ENCODE assay signal across 1 worm cellular context in the genomic region with DNA sequence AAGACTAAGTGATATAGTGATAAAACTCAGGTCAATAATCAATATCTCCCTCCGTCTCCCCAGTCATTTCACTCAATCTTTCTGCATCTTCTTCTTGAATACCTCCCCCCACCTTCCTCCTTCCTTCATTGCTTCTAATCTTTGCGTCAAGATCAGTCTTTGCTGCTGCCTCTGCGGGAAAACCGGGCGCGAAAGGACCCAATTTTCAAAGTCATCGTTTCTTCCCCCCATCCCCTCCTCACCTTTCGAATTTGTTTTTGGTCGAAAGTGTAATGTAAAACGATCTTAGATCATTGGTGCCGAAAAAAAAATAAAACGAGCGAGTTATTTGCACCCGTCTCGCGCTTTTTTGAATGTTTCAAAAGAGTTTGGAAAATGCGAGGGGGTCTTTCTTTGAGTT.
TF ChIP-seq lines count a peak whose summit lies in the region.

No protein-coding gene starts in this region.

TF ChIP-seq in whole organism, L1 larva, 84 proteins besides CTCF, POLR2A, EP300 and RAD21 (continued from another document):
- TF ChIP-seq dpl-1 (GFP tag; optimal IDR thresholded peaks at IDR 0.05; lab: Kevin White, UChicago) (no peak), pqm-1 (tag; optimal IDR thresholded peaks at IDR 0.05; lab: Kevin White, UChicago) (no peak), unc-62 (GFP tag; optimal IDR thresholded peaks at IDR 0.05; lab: Kevin White, UChicago) (no peak), hlh-17 (GFP tag; optimal IDR thresholded peaks at IDR 0.05; lab: Kevin White, UChicago; ENCODE audit: borderline replicate concordance) (no peak), lin-39 (tag; optimal IDR thresholded peaks at IDR 0.05; lab: Kevin White, UChicago) (no peak), dsc-1 (tag; optimal IDR thresholded peaks at IDR 0.05; lab: Kevin White, UChicago) (no peak), xbp-1 (tag; optimal IDR thresholded peaks at IDR 0.05; lab: Kevin White, UChicago) (no peak), mdl-1 (tag; optimal IDR thresholded peaks at IDR 0.05; lab: Kevin White, UChicago) (peak in 1 of 2 experiments; percentile 42), egl-27 (tag; optimal IDR thresholded peaks at IDR 0.05; lab: Kevin White, UChicago) (no peak), mef-2 (tag; optimal IDR thresholded peaks at IDR 0.05; lab: Kevin White, UChicago) (no peak), lir-3 (tag; optimal IDR thresholded peaks at IDR 0.05; lab: Kevin White, UChicago; ENCODE audit: poor library complexity) (no peak), ets-5 (GFP tag; IDR thresholded peaks at IDR 0.05; lab: Robert Waterston, UW) (no peak), rnt-1 (tag; optimal IDR thresholded peaks at IDR 0.05; lab: Kevin White, UChicago) (peak; percentile 38), ceh-63 (GFP tag; optimal IDR thresholded peaks at IDR 0.05; lab: Kevin White, UChicago) (no peak), snu-23 (GFP tag; optimal IDR thresholded peaks at IDR 0.05; lab: Kevin White, UChicago) (peak; percentile 32), ama-1 (optimal IDR thresholded peaks at IDR 0.05; lab: Kevin White, UChicago) (no peak), hlh-4 (tag; optimal IDR thresholded peaks at IDR 0.05; lab: Kevin White, UChicago) (no peak), ceh-90 (tag; optimal IDR thresholded peaks at IDR 0.05; lab: Kevin White, UChicago) (no peak), hpl-2 (GFP tag; optimal IDR thresholded peaks at IDR 0.05; lab: Kevin White, UChicago) (no peak), elt-3 (tag; optimal IDR thresholded peaks at IDR 0.05; lab: Kevin White, UChicago) (peak in 2 of 6 experiments; percentile 22 to 56), jun-1 (tag; optimal IDR thresholded peaks at IDR 0.05; lab: Kevin White, UChicago) (no peak), ceh-8 (GFP tag; optimal IDR thresholded peaks at IDR 0.05; lab: Kevin White, UChicago) (no peak), tlp-1 (tag; optimal IDR thresholded peaks at IDR 0.05; lab: Kevin White, UChicago) (no peak), sptf-1 (tag; optimal IDR thresholded peaks at IDR 0.05; lab: Kevin White, UChicago) (no peak), unc-130 (tag; optimal IDR thresholded peaks at IDR 0.05; lab: Kevin White, UChicago) (no peak), nhr-28 (tag; optimal IDR thresholded peaks at IDR 0.05; lab: Kevin White, UChicago) (no peak), vab-15 (tag; optimal IDR thresholded peaks at IDR 0.05; lab: Kevin White, UChicago) (no peak), fkh-8 (tag; optimal IDR thresholded peaks at IDR 0.05; lab: Kevin White, UChicago) (no peak), lin-35 (GFP tag; optimal IDR thresholded peaks at IDR 0.05; lab: Kevin White, UChicago) (no peak), alr-1 (tag; optimal IDR thresholded peaks at IDR 0.05; lab: Kevin White, UChicago; ENCODE audit: borderline replicate concordance) (no peak), sup-37 (GFP tag; optimal IDR thresholded peaks at IDR 0.05; lab: Kevin White, UChicago) (no peak)
